Worm (Caenorhabditis elegans) whole organism, late embryonic: ENCODE results near the gene F46H5.2.

Experiments used
- ama-1 ChIP-seq: fragments of 150-350 bp; optimal IDR thresholded peaks from 2 replicates; lab custom pipeline; 2014
- ceh-22 ChIP-seq: sonication (generic microtip); optimal IDR thresholded peaks from 2 replicates; lab custom pipeline; 2017; ENCODE audit warnings: missing biosample characterization, missing genetic modification characterization
- ceh-24 ChIP-seq: sonication (generic microtip); optimal IDR thresholded peaks from 2 replicates; lab custom pipeline; 2016; ENCODE audit warnings: mild to moderate bottlenecking, missing genetic modification characterization, missing compliant biosample characterization
- ceh-6 ChIP-seq: fragments of 200-800 bp; sonication (Bioruptor generic); optimal IDR thresholded peaks from 2 replicates; lab custom pipeline; 2018; ENCODE audit warnings: mild to moderate bottlenecking, missing genetic modification characterization, missing compliant biosample characterization
- elt-4 ChIP-seq: sonication (generic microtip); optimal IDR thresholded peaks from 2 replicates; lab custom pipeline; 2016; ENCODE audit warnings: missing genetic modification characterization, missing compliant biosample characterization
- hlh-30 ChIP-seq: sonication (generic microtip); optimal IDR thresholded peaks from 2 replicates; lab custom pipeline; 2017; ENCODE audit warnings: antibody characterized with exemption, missing genetic modification characterization, missing compliant biosample characterization; ENCODE audit not compliant: insufficient read depth
- nhr-11 ChIP-seq: fragments of 150-350 bp; optimal IDR thresholded peaks from 2 replicates; lab custom pipeline; 2014; ENCODE audit warnings: missing biosample characterization, missing genetic modification characterization
- pat-9 ChIP-seq: fragments of 200-800 bp; sonication (Bioruptor generic); optimal IDR thresholded peaks from 2 replicates; lab custom pipeline; 2018; ENCODE audit warnings: mild to moderate bottlenecking, missing genetic modification characterization, moderate library complexity, missing compliant biosample characterization
- pax-1 ChIP-seq: fragments of 150-350 bp; optimal IDR thresholded peaks from 2 replicates; lab custom pipeline; 2014; ENCODE audit warnings: missing biosample characterization, missing genetic modification characterization
- pqm-1 ChIP-seq: sonication (generic microtip); optimal IDR thresholded peaks from 2 replicates; lab custom pipeline; 2016; ENCODE audit warnings: missing genetic modification characterization, missing compliant biosample characterization
- rnt-1 ChIP-seq: sonication (generic microtip); optimal IDR thresholded peaks from 2 replicates; lab custom pipeline; 2016; ENCODE audit warnings: missing genetic modification characterization, missing compliant biosample characterization
- unc-55 ChIP-seq: sonication (generic microtip); optimal IDR thresholded peaks from 2 replicates; lab custom pipeline; 2017; ENCODE audit warnings: missing biosample characterization, missing genetic modification reagents, missing genetic modification characterization

- TF ChIP-seq rnt-1 (tag; lab: Kevin White, UChicago) (no peak), unc-55 (no peak), pax-1 (tag; lab: Kevin White, UChicago) (no peak), ceh-22 (tag; lab: Kevin White, UChicago) (no peak), elt-4 (tag; lab: Kevin White, UChicago) (no peak), nhr-11 (tag; lab: Kevin White, UChicago) (no peak), hlh-30 (tag; lab: Kevin White, UChicago) (no peak), pqm-1 (tag; lab: Kevin White, UChicago) (no peak), ceh-6 (no peak), ceh-24 (tag; lab: Kevin White, UChicago) (no peak), ama-1 (lab: Kevin White, UChicago) (no peak), pat-9 (tag; lab: Kevin White, UChicago) (no peak)
Observed at ce11 chrX:7311870-7312269, 46.4 kb downstream of the F46H5.2 start.
